ENCODE assay signal across 4 fruit fly cellular contexts in the genomic region with DNA sequence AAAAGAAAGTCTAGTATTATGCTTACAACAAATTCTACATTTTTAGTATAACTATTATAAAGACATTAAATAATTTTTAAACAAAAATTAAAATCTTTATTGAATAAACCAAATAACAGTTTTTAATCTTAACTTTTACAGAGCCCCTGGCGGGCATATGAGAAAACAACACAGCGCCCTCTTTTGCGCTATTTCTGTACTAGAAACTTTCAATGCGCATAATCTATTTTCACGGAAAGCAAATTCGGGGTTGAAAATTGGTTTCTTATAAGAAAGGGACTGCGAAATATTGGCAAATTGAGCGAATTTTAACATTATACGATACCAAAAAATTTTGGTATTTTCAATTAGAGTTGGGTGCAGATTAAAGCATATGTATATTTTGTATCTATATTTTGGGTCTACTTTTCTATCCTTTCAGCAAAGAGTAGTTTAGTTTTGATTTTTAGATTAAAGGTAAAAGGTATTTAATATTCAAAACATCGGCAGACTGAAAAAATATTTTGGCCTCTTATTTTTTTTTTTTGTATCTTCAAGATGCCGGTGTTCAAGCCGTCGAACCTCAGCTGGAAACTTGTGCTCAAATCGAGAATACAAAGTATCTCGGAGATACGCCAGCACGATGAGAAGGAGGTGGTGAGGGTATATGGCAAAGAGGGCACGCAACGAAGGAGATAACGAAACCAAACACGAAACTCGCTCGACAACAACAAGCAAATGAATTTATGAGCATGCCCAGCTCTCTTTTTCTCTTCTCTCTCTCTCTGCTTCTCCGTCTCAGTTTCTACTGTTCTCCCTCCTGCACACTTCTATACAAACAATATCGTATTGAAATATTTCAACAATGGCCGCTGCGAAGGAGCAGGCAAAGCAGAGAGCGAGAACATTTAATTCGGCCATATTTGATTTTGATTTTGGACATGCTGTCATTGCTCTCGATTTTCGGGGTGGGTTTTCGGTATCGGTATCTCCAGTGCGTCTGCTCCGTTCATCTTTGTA.
TF ChIP-seq lines count a peak whose summit lies in the region.

No protein-coding gene starts in this region.

- TF ChIP-seq CTCF in S2 (optimal IDR thresholded peaks at IDR 0.05; lab: Kevin White, UChicago), result peak; percentile 80 to 93
- TF ChIP-seq CTCF in whole organism, embryonic (GFP tag; optimal IDR thresholded peaks at IDR 0.05; lab: Kevin White, UChicago), result peak; percentile 95

TF ChIP-seq in whole organism, embryonic, 481 proteins besides CTCF, POLR2A, EP300 and RAD21 (continues in another document):
- peak; percentile 4 for TF ChIP-seq CG33213 (GFP tag; optimal IDR thresholded peaks at IDR 0.05; lab: Kevin White, UChicago)
- peak; percentile 3 for TF ChIP-seq CG4424 (GFP tag; optimal IDR thresholded peaks at IDR 0.05; lab: Kevin White, UChicago)
- TF ChIP-seq Nf-YC (tag; optimal IDR thresholded peaks at IDR 0.05; lab: Kevin White, UChicago), result peak; percentile 83
- peak; percentile 17 for TF ChIP-seq CG34376 (GFP tag; optimal IDR thresholded peaks at IDR 0.05; lab: Kevin White, UChicago)
- TF ChIP-seq CG32532 (GFP tag; IDR thresholded peaks at IDR 0.05; lab: Robert Waterston, UW), result peak; percentile 66; the same call in 1 of the 2 replicates
- no peak for TF ChIP-seq CG6683 (GFP tag; optimal IDR thresholded peaks at IDR 0.05; lab: Kevin White, UChicago)
- no peak for TF ChIP-seq esg (GFP tag; conservative IDR thresholded peaks at IDR 0.05; lab: Robert Waterston, UW)
- peak; percentile 68; the same call in 1 of the 3 replicates for TF ChIP-seq CG11456 (GFP tag; IDR thresholded peaks at IDR 0.05; lab: Robert Waterston, UW)
- TF ChIP-seq Aef1 (GFP tag; IDR thresholded peaks at IDR 0.05; lab: Robert Waterston, UW), result no peak
- TF ChIP-seq sug (tag; optimal IDR thresholded peaks at IDR 0.05; lab: Kevin White, UChicago), result no peak
- no peak for TF ChIP-seq CG3281 (GFP tag; optimal IDR thresholded peaks at IDR 0.05; lab: Kevin White, UChicago)
- peak; percentile 19; the same call in 1 of the 2 replicates for TF ChIP-seq Adf1 (GFP tag; IDR thresholded peaks at IDR 0.05; lab: Robert Waterston, UW)
- TF ChIP-seq Poxn (GFP tag; IDR thresholded peaks at IDR 0.05; lab: Robert Waterston, UW), result no peak
- TF ChIP-seq ci (GFP tag; IDR thresholded peaks at IDR 0.05; lab: Robert Waterston, UW), result peak; percentile 62
- TF ChIP-seq CG4360 (GFP tag; IDR thresholded peaks at IDR 0.05; lab: Robert Waterston, UW), result peak; percentile 92
- TF ChIP-seq chn (GFP tag; optimal IDR thresholded peaks at IDR 0.05; lab: Kevin White, UChicago), result no peak
- TF ChIP-seq Elba2 (GFP tag; optimal IDR thresholded peaks at IDR 0.05; lab: Kevin White, UChicago), result peak; percentile 75
- TF ChIP-seq salm (tag; optimal IDR thresholded peaks at IDR 0.05; lab: Kevin White, UChicago), result no peak
- TF ChIP-seq p53 (GFP tag; optimal IDR thresholded peaks at IDR 0.05; lab: Kevin White, UChicago), result no peak
- peak; percentile 69 for TF ChIP-seq Deaf1 (tag; optimal IDR thresholded peaks at IDR 0.05; lab: Kevin White, UChicago)
- no peak for TF ChIP-seq CG30020 (tag; optimal IDR thresholded peaks at IDR 0.05; lab: Kevin White, UChicago)
- peak; percentile 17 for TF ChIP-seq sqz (GFP tag; optimal IDR thresholded peaks at IDR 0.05; lab: Kevin White, UChicago)
- peak; percentile 60; the same call in 1 of the 2 replicates for TF ChIP-seq CG10321 (GFP tag; IDR thresholded peaks at IDR 0.05; lab: Robert Waterston, UW)
- no peak for TF ChIP-seq CG11093 (GFP tag; IDR thresholded peaks at IDR 0.05; lab: Robert Waterston, UW)
- 0 out of 3 replicates have a peak, but pooled peaks have one; percentile 15 for TF ChIP-seq ase (GFP tag; IDR thresholded peaks at IDR 0.05; lab: Robert Waterston, UW)

TF ChIP-seq in whole organism, prepupa, 60 proteins besides CTCF, POLR2A, EP300 and RAD21 (continues in another document):
- no peak for TF ChIP-seq CG10669 (GFP tag; optimal IDR thresholded peaks at IDR 0.05; lab: Kevin White, UChicago)
- TF ChIP-seq CG34406 (GFP tag; optimal IDR thresholded peaks at IDR 0.05; lab: Kevin White, UChicago), result no peak
- TF ChIP-seq svp (GFP tag; lab: Kevin White, UChicago), result peak; percentile 91
- TF ChIP-seq CG10631 (GFP tag; optimal IDR thresholded peaks at IDR 0.05; lab: Kevin White, UChicago), result no peak
- TF ChIP-seq CG8319 (GFP tag; optimal IDR thresholded peaks at IDR 0.05; lab: Kevin White, UChicago), result no peak
- peak; percentile 57 for TF ChIP-seq Eip78C (GFP tag; lab: Kevin White, UChicago)
- TF ChIP-seq CG7368 (GFP tag; optimal IDR thresholded peaks at IDR 0.05; lab: Kevin White, UChicago), result no peak
- no peak for TF ChIP-seq lz (GFP tag; optimal IDR thresholded peaks at IDR 0.05; lab: Kevin White, UChicago)
- no peak for TF ChIP-seq Hr39 (GFP tag; optimal IDR thresholded peaks at IDR 0.05; lab: Kevin White, UChicago)
- TF ChIP-seq salr (GFP tag; optimal IDR thresholded peaks at IDR 0.05; lab: Kevin White, UChicago), result no peak
- TF ChIP-seq dsx (GFP tag; optimal IDR thresholded peaks at IDR 0.05; lab: Kevin White, UChicago; ENCODE audit: poor library complexity, severe bottlenecking), result peak; percentile 98
- TF ChIP-seq fd85E (GFP tag; optimal IDR thresholded peaks at IDR 0.05; lab: Kevin White, UChicago), result no peak
- TF ChIP-seq Sox102F (GFP tag; optimal IDR thresholded peaks at IDR 0.05; lab: Kevin White, UChicago), result no peak
- TF ChIP-seq CG11762 (GFP tag; optimal IDR thresholded peaks at IDR 0.05; lab: Kevin White, UChicago; ENCODE audit: insufficient read depth), result no peak
- TF ChIP-seq Sox15 (GFP tag; optimal IDR thresholded peaks at IDR 0.05; lab: Kevin White, UChicago), result no peak
- TF ChIP-seq CG16779 (tag; optimal IDR thresholded peaks at IDR 0.05; lab: Kevin White, UChicago), result no peak
- TF ChIP-seq eg (GFP tag; IDR thresholded peaks at IDR 0.05; lab: Robert Waterston, UW), result no peak
- no peak for TF ChIP-seq CG6163 (GFP tag; IDR thresholded peaks at IDR 0.05; lab: Robert Waterston, UW)
- TF ChIP-seq CG3919 (GFP tag; optimal IDR thresholded peaks at IDR 0.05; lab: Kevin White, UChicago), result no peak
- no peak for TF ChIP-seq Eip75B (GFP tag; optimal IDR thresholded peaks at IDR 0.05; lab: Kevin White, UChicago)
- no peak for TF ChIP-seq CG8119 (GFP tag; IDR thresholded peaks at IDR 0.05; lab: Robert Waterston, UW)
- no peak for TF ChIP-seq Blimp-1 (GFP tag; optimal IDR thresholded peaks at IDR 0.05; lab: Kevin White, UChicago)
- no peak for TF ChIP-seq CG11902 (GFP tag; optimal IDR thresholded peaks at IDR 0.05; lab: Kevin White, UChicago)
- TF ChIP-seq CG6792 (GFP tag; optimal IDR thresholded peaks at IDR 0.05; lab: Kevin White, UChicago), result no peak
- TF ChIP-seq ss (GFP tag; optimal IDR thresholded peaks at IDR 0.05; lab: Kevin White, UChicago), result no peak
- no peak for TF ChIP-seq CG6808 (GFP tag; optimal IDR thresholded peaks at IDR 0.05; lab: Kevin White, UChicago)
- no peak for TF ChIP-seq Eip93F (GFP tag; optimal IDR thresholded peaks at IDR 0.05; lab: Kevin White, UChicago)
- TF ChIP-seq topi (GFP tag; optimal IDR thresholded peaks at IDR 0.05; lab: Kevin White, UChicago), result no peak
- TF ChIP-seq Met (GFP tag; optimal IDR thresholded peaks at IDR 0.05; lab: Kevin White, UChicago), result peak; percentile 16

TF ChIP-seq in whole organism, wandering third instar larva, 38 proteins besides CTCF, POLR2A, EP300 and RAD21:
- TF ChIP-seq N (GFP tag; optimal IDR thresholded peaks at IDR 0.05; lab: Kevin White, UChicago) (no peak), dl (GFP tag; optimal IDR thresholded peaks at IDR 0.05; lab: Kevin White, UChicago; ENCODE audit: insufficient read depth in 1 of 2, partially characterized antibody in 2 of 2) (peak; percentile 10 to 33), psq (GFP tag; optimal IDR thresholded peaks at IDR 0.05; lab: Kevin White, UChicago) (peak; percentile 93), Dif (GFP tag; optimal IDR thresholded peaks at IDR 0.05; lab: Kevin White, UChicago; ENCODE audit: partially characterized antibody) (peak; percentile 65), Vsx2 (GFP tag; optimal IDR thresholded peaks at IDR 0.05; lab: Kevin White, UChicago; ENCODE audit: partially characterized antibody) (peak; percentile 45), tai (GFP tag; optimal IDR thresholded peaks at IDR 0.05; lab: Kevin White, UChicago) (no peak), CG9705 (GFP tag; optimal IDR thresholded peaks at IDR 0.05; lab: Kevin White, UChicago) (no peak)
